Fruit fly (Drosophila melanogaster) whole organism, embryonic: ENCODE data around the gene CNPYb.
A peak's percentile ranks its signal among the peaks of the same experiment; 100 is the strongest.

Experiments
- Ada2b ChIP-seq: fragments of 200-800 bp; sonication (Bioruptor generic); IDR thresholded peaks from 2 replicates; pipeline ENCODE4 v1.3.6; 2022; ENCODE audit warnings: missing biosample characterization, missing genetic modification characterization
- Bgb ChIP-seq: fragments of 200-800 bp; sonication (Bioruptor generic); IDR thresholded peaks from 2 replicates; pipeline ENCODE4 v1.3.6; 2022; ENCODE audit warnings: missing biosample characterization, missing genetic modification characterization; ENCODE audit not compliant: partially characterized antibody
- Blimp-1 ChIP-seq: fragments of 200-800 bp; sonication (Bioruptor generic); optimal IDR thresholded peaks from 3 replicates; lab custom pipeline; 2018; ENCODE audit warnings: missing biosample characterization, missing genetic modification characterization, mild to moderate bottlenecking, moderate library complexity, missing genetic modification reagents
- CG10543 ChIP-seq: fragments of 200-800 bp; sonication (Bioruptor generic); optimal IDR thresholded peaks from 3 replicates; lab custom pipeline; 2017; ENCODE audit warnings: missing biosample characterization, mild to moderate bottlenecking, missing genetic modification characterization, moderate library complexity
- CG10654 ChIP-seq: fragments of 200-800 bp; sonication (Bioruptor generic); optimal IDR thresholded peaks from 2 replicates; lab custom pipeline; 2016; ENCODE audit warnings: missing biosample characterization, missing genetic modification characterization
- CG12155 ChIP-seq: fragments of 200-800 bp; sonication (Bioruptor generic); optimal IDR thresholded peaks from 3 replicates; lab custom pipeline; 2016; ENCODE audit warnings: missing biosample characterization, missing genetic modification characterization
- CG13287 ChIP-seq: fragments of 200-800 bp; sonication (Bioruptor generic); IDR thresholded peaks from 2 replicates; pipeline ENCODE4 v1.3.6; 2022; ENCODE audit warnings: missing biosample characterization, missing genetic modification characterization; ENCODE audit not compliant: partially characterized antibody
- CG15514 ChIP-seq: fragments of 200-800 bp; sonication (Bioruptor generic); optimal IDR thresholded peaks from 3 replicates; lab custom pipeline; 2017; ENCODE audit warnings: missing biosample characterization, missing genetic modification characterization, mild to moderate bottlenecking, moderate library complexity, missing genetic modification reagents
- CG17361 ChIP-seq: fragments of 200-800 bp; sonication (Bioruptor generic); IDR thresholded peaks from 3 replicates; pipeline ENCODE4 v1.3.6; 2022; ENCODE audit warnings: missing biosample characterization, missing genetic modification characterization
- CG1792 ChIP-seq: fragments of 200-800 bp; sonication (Bioruptor generic); optimal IDR thresholded peaks from 2 replicates; lab custom pipeline; 2016; ENCODE audit warnings: missing biosample characterization, missing genetic modification characterization
- CG18619 ChIP-seq: fragments of 200-800 bp; sonication (Bioruptor generic); optimal IDR thresholded peaks from 3 replicates; lab custom pipeline; 2017; ENCODE audit warnings: missing biosample characterization, mild to moderate bottlenecking, missing genetic modification characterization
- CG2129 ChIP-seq: fragments of 200-800 bp; sonication (Bioruptor generic); IDR thresholded peaks from 2 replicates; pipeline ENCODE4 v1.3.6; 2022; ENCODE audit warnings: missing biosample characterization, missing genetic modification characterization; ENCODE audit not compliant: partially characterized antibody
- CG2712 ChIP-seq: fragments of 200-800 bp; optimal IDR thresholded peaks from 3 replicates; lab custom pipeline; 2019; ENCODE audit warnings: missing biosample characterization, mild to moderate bottlenecking, missing genetic modification characterization, moderate library complexity
- CG2875 ChIP-seq: fragments of 200-800 bp; sonication (Bioruptor generic); optimal IDR thresholded peaks from 2 replicates; lab custom pipeline; 2017; ENCODE audit warnings: missing biosample characterization, mild to moderate bottlenecking, missing genetic modification characterization, missing genetic modification reagents
- CG2889 ChIP-seq: fragments of 200-800 bp; sonication (Bioruptor generic); IDR thresholded peaks from 3 replicates; pipeline ENCODE4 v1.3.6; 2022; ENCODE audit warnings: missing biosample characterization, missing genetic modification characterization
- CG34376 ChIP-seq: fragments of 200-800 bp; sonication (Bioruptor generic); optimal IDR thresholded peaks from 2 replicates; lab custom pipeline; 2018; ENCODE audit warnings: missing biosample characterization, mild to moderate bottlenecking, missing genetic modification characterization
- CG4854 ChIP-seq: fragments of 200-800 bp; sonication (Bioruptor generic); optimal IDR thresholded peaks from 2 replicates; lab custom pipeline; 2016; ENCODE audit warnings: missing biosample characterization, missing genetic modification characterization, inconsistent platforms
- CG6683 ChIP-seq: fragments of 200-800 bp; sonication (Bioruptor generic); optimal IDR thresholded peaks from 2 replicates; lab custom pipeline; 2017; ENCODE audit warnings: missing biosample characterization, mild to moderate bottlenecking, missing genetic modification characterization, missing genetic modification reagents
- CG8388 ChIP-seq: fragments of 200-800 bp; sonication (Bioruptor generic); optimal IDR thresholded peaks from 2 replicates; lab custom pipeline; 2019; ENCODE audit warnings: missing biosample characterization, mild to moderate bottlenecking, missing genetic modification characterization, moderate library complexity
- CG8765 ChIP-seq: fragments of 200-800 bp; sonication (Bioruptor generic); IDR thresholded peaks from 2 replicates; pipeline ENCODE4 v1.3.6; 2022; ENCODE audit warnings: missing biosample characterization, missing genetic modification characterization
- CG9932 ChIP-seq: fragments of 200-800 bp; sonication (Bioruptor generic); IDR thresholded peaks from 2 replicates; pipeline ENCODE4 v1.3.6; 2022; ENCODE audit warnings: missing biosample characterization, missing genetic modification characterization
- Dfd ChIP-seq, 2 experiments: fragments of >200 bp; optimal IDR thresholded peaks; 2 replicates each; lab custom pipeline; 2017; ENCODE audit warnings: missing biosample characterization in 2 of 2, missing genetic modification characterization in 2 of 2
- Dip3 ChIP-seq: fragments of 200-800 bp; sonication (Bioruptor generic); optimal IDR thresholded peaks from 3 replicates; lab custom pipeline; 2016; ENCODE audit warnings: missing biosample characterization, missing genetic modification characterization
- Doc2 ChIP-seq: fragments of 200-800 bp; sonication (Bioruptor generic); IDR thresholded peaks from 2 replicates; pipeline ENCODE4 v1.3.6; 2022; ENCODE audit warnings: missing biosample characterization, missing genetic modification characterization
- Ets97D ChIP-seq: fragments of 200-800 bp; sonication (Bioruptor generic); optimal IDR thresholded peaks from 3 replicates; lab custom pipeline; 2016; ENCODE audit warnings: missing biosample characterization, missing genetic modification characterization
- GATAe ChIP-seq: fragments of 200-800 bp; sonication (Bioruptor generic); conservative IDR thresholded peaks from 2 replicates; pipeline ENCODE4 v1.3.6; 2022; ENCODE audit warnings: missing biosample characterization, missing genetic modification characterization
- Gug ChIP-seq: fragments of 200-800 bp; sonication (Bioruptor generic); IDR thresholded peaks from 4 replicates; pipeline ENCODE4 v1.3.6; 2022; ENCODE audit warnings: missing biosample characterization, missing genetic modification characterization
- HLH3B ChIP-seq: fragments of 200-800 bp; sonication (Bioruptor generic); IDR thresholded peaks from 2 replicates; pipeline ENCODE4 v1.3.6; 2022; ENCODE audit warnings: missing biosample characterization, missing genetic modification characterization
- HmgZ ChIP-seq: fragments of 200-800 bp; sonication (Bioruptor generic); optimal IDR thresholded peaks from 2 replicates; lab custom pipeline; 2018; ENCODE audit warnings: missing biosample characterization, mild to moderate bottlenecking, missing genetic modification characterization
- Mad ChIP-seq: fragments of 200-800 bp; sonication (Bioruptor generic); optimal IDR thresholded peaks from 2 replicates; lab custom pipeline; 2016; ENCODE audit warnings: missing biosample characterization, missing genetic modification characterization
- Spps ChIP-seq: fragments of 200-800 bp; sonication (Bioruptor generic); optimal IDR thresholded peaks from 2 replicates; lab custom pipeline; 2018; ENCODE audit warnings: missing biosample characterization, mild to moderate bottlenecking, missing genetic modification characterization
- ara ChIP-seq: fragments of 200-800 bp; sonication (Bioruptor generic); IDR thresholded peaks from 2 replicates; pipeline ENCODE4 v1.3.6; 2022; ENCODE audit warnings: missing biosample characterization, missing genetic modification characterization
- dimm ChIP-seq: fragments of 200-800 bp; sonication (Bioruptor generic); IDR thresholded peaks from 2 replicates; pipeline ENCODE4 v1.3.6; 2022; ENCODE audit warnings: missing biosample characterization, missing genetic modification characterization
- gfzf ChIP-seq: fragments of 200-800 bp; sonication (Bioruptor generic); optimal IDR thresholded peaks from 2 replicates; lab custom pipeline; 2016; ENCODE audit warnings: missing biosample characterization, mild to moderate bottlenecking, missing genetic modification characterization, moderate library complexity
- hkb ChIP-seq, 2 experiments: fragments of 200-800 bp in 1 of 2; fragments of >200 bp in 1 of 2; sonication (Bioruptor generic) in 1 of 2; IDR thresholded peaks in 1 of 2; optimal IDR thresholded peaks in 1 of 2; 2 replicates each; pipeline versions ENCODE4 v1.3.6 to Lab custom; 2017 to 2022; ENCODE audit warnings: missing biosample characterization in 1 of 2, missing genetic modification characterization in 1 of 2
- lbe ChIP-seq: fragments of 200-800 bp; sonication (Bioruptor generic); optimal IDR thresholded peaks from 2 replicates; lab custom pipeline; 2016; ENCODE audit warnings: missing biosample characterization, mild to moderate bottlenecking, missing genetic modification characterization
- onecut ChIP-seq: fragments of 200-800 bp; sonication (Bioruptor generic); IDR thresholded peaks from 2 replicates; pipeline ENCODE4 v1.3.6; 2022; ENCODE audit warnings: missing biosample characterization, missing genetic modification characterization
- otp ChIP-seq: fragments of 200-800 bp; sonication (Bioruptor generic); IDR thresholded peaks from 3 replicates; pipeline ENCODE4, ENCODE4 v1.3.6; 2022; ENCODE audit warnings: missing biosample characterization, missing genetic modification characterization
- pan ChIP-seq, 4 experiments: fragments of >200 bp in 3 of 4; fragments of 200-800 bp in 1 of 4; sonication (Bioruptor generic) in 1 of 4; optimal IDR thresholded peaks in 3 of 4; IDR thresholded peaks in 1 of 4; 2 replicates each; pipeline versions ENCODE4 v1.3.6 to Lab custom; 2017 to 2022; ENCODE audit warnings: missing biosample characterization in 2 of 4, missing genetic modification characterization in 2 of 4, mixed read lengths in 1 of 4
- peb ChIP-seq: fragments of 200-800 bp; sonication (Bioruptor generic); IDR thresholded peaks from 2 replicates; pipeline ENCODE4 v1.3.6; 2022; ENCODE audit warnings: missing biosample characterization, missing genetic modification characterization
- phol ChIP-seq: fragments of 200-800 bp; sonication (Bioruptor generic); optimal IDR thresholded peaks from 3 replicates; lab custom pipeline; 2018; ENCODE audit warnings: missing biosample characterization, mild to moderate bottlenecking, missing genetic modification characterization, moderate library complexity
- salm ChIP-seq: fragments of 200-800 bp; sonication (Bioruptor generic); optimal IDR thresholded peaks from 2 replicates; lab custom pipeline; 2018; ENCODE audit warnings: missing biosample characterization, mild to moderate bottlenecking, missing genetic modification characterization
- sqz ChIP-seq: fragments of 200-800 bp; sonication (Bioruptor generic); optimal IDR thresholded peaks from 3 replicates; lab custom pipeline; 2018; ENCODE audit warnings: missing biosample characterization, mild to moderate bottlenecking, missing genetic modification characterization
- sug ChIP-seq: fragments of 200-800 bp; optimal IDR thresholded peaks from 2 replicates; lab custom pipeline; 2019; ENCODE audit warnings: missing biosample characterization, mild to moderate bottlenecking, missing genetic modification characterization, moderate library complexity
- trem ChIP-seq: fragments of 200-800 bp; optimal IDR thresholded peaks from 3 replicates; lab custom pipeline; 2019; ENCODE audit warnings: missing biosample characterization, mild to moderate bottlenecking, missing genetic modification characterization, moderate library complexity
- zf30C ChIP-seq: fragments of 200-800 bp; sonication (Bioruptor generic); optimal IDR thresholded peaks from 3 replicates; lab custom pipeline; 2018; ENCODE audit warnings: missing biosample characterization, mild to moderate bottlenecking, missing genetic modification characterization
- zfh1 ChIP-seq: fragments of 200-800 bp; sonication (Bioruptor generic); IDR thresholded peaks from 3 replicates; pipeline ENCODE4 v1.3.6; 2022; ENCODE audit warnings: missing biosample characterization, missing genetic modification characterization

CNPYb gene

dm6 chr3L:19086364-19087200 is 9.4 kb downstream of the CNPYb start, which contains the start of gene Mkp3 (continued):
- TF ChIP-seq Spps (tag; lab: Kevin White, UChicago) = peak; percentile 48
- peak; percentile 91 for TF ChIP-seq CG2712
- TF ChIP-seq dimm = peak; percentile 61; the same call in 1 of the 2 replicates
- no peak for TF ChIP-seq pan (optimal IDR thresholded peaks at IDR 0.05; lab: Kevin White, UChicago)
- TF ChIP-seq pan (GFP tag; optimal IDR thresholded peaks at IDR 0.05 in 1 of 2, IDR thresholded peaks at IDR 0.05 in 1 of 2) = peak in 1 of 2 experiments; percentile 93
- peak; percentile 84 for TF ChIP-seq CG15514 (GFP tag; lab: Kevin White, UChicago)
- no peak for TF ChIP-seq CG4854
- TF ChIP-seq CG34376 (GFP tag; lab: Kevin White, UChicago) = peak; percentile 89
- no peak for TF ChIP-seq CG1792 (GFP tag; lab: Kevin White, UChicago)
- peak; percentile 47; the same call in 1 of the 3 replicates for TF ChIP-seq otp
- TF ChIP-seq zf30C = no peak
- TF ChIP-seq Blimp-1 = peak; percentile 82
- TF ChIP-seq trem (tag; lab: Kevin White, UChicago) = peak; percentile 79
- peak; percentile 59 for TF ChIP-seq Mad (GFP tag; lab: Kevin White, UChicago)
- TF ChIP-seq Dip3 (GFP tag; lab: Kevin White, UChicago) = no peak
- peak; percentile 89 for TF ChIP-seq CG9932
- peak; percentile 89 for TF ChIP-seq CG8388
- TF ChIP-seq lbe (GFP tag; lab: Kevin White, UChicago) = peak; percentile 63
- TF ChIP-seq CG2875 (GFP tag; lab: Kevin White, UChicago) = peak; percentile 58
- TF ChIP-seq CG10654 (GFP tag; lab: Kevin White, UChicago) = peak; percentile 71
- no peak; the same call in 1 of the 2 replicates for TF ChIP-seq CG13287 (GFP tag; lab: Robert Waterston, UW)
- no peak for TF ChIP-seq hkb (optimal IDR thresholded peaks at IDR 0.05; lab: Kevin White, UChicago)
- peak; percentile 95 for TF ChIP-seq hkb (GFP tag; IDR thresholded peaks at IDR 0.05; lab: Robert Waterston, UW)
- TF ChIP-seq sqz = peak; percentile 71
- no peak for TF ChIP-seq Dfd (GFP tag; optimal IDR thresholded peaks at IDR 0.05; lab: Kevin White, UChicago)
- TF ChIP-seq zfh1 (GFP tag; lab: Robert Waterston, UW) = peak; percentile 82
- no peak for TF ChIP-seq Doc2 (GFP tag; lab: Robert Waterston, UW)
- TF ChIP-seq gfzf = no peak
- TF ChIP-seq Ets97D (GFP tag; lab: Kevin White, UChicago) = no peak
- peak; percentile 87 for TF ChIP-seq Ada2b
- TF ChIP-seq GATAe (GFP tag; lab: Robert Waterston, UW) = peak; percentile 55
- TF ChIP-seq CG2889 = peak; percentile 89
- TF ChIP-seq phol (tag; lab: Kevin White, UChicago) = peak; percentile 86
- peak; percentile 77 for TF ChIP-seq onecut (GFP tag; lab: Robert Waterston, UW)
- TF ChIP-seq peb (GFP tag; lab: Robert Waterston, UW) = peak; percentile 77; the same call in 1 of the 2 replicates
- peak; percentile 92 for TF ChIP-seq HLH3B (GFP tag; lab: Robert Waterston, UW)
- TF ChIP-seq CG10543 (GFP tag; lab: Kevin White, UChicago) = peak; percentile 91
- peak; percentile 90 for TF ChIP-seq sug (tag; lab: Kevin White, UChicago)
- TF ChIP-seq CG17361 = peak; percentile 87; the same call in 2 of the 3 replicates
- TF ChIP-seq CG8765 = peak; percentile 77; the same call in 1 of the 2 replicates
- no peak for TF ChIP-seq CG2129 (GFP tag; lab: Robert Waterston, UW)
- TF ChIP-seq CG6683 (GFP tag; lab: Kevin White, UChicago) = peak; percentile 92
- TF ChIP-seq CG12155 (GFP tag; lab: Kevin White, UChicago) = peak; percentile 72
- peak; percentile 70 for TF ChIP-seq ara (GFP tag; lab: Robert Waterston, UW)
- peak; percentile 72 for TF ChIP-seq Gug (GFP tag; lab: Robert Waterston, UW)
- TF ChIP-seq Bgb (GFP tag; lab: Robert Waterston, UW) = peak; percentile 44; the same call in 1 of the 2 replicates
- peak; percentile 91 for TF ChIP-seq HmgZ (tag; lab: Kevin White, UChicago)
- peak; percentile 92 for TF ChIP-seq salm (tag; lab: Kevin White, UChicago)
- peak; percentile 90 for TF ChIP-seq CG18619 (GFP tag; lab: Kevin White, UChicago)
